Fruit fly (Drosophila melanogaster): ENCODE data around the gene CG4408.

CG4408 gene

DNA sequence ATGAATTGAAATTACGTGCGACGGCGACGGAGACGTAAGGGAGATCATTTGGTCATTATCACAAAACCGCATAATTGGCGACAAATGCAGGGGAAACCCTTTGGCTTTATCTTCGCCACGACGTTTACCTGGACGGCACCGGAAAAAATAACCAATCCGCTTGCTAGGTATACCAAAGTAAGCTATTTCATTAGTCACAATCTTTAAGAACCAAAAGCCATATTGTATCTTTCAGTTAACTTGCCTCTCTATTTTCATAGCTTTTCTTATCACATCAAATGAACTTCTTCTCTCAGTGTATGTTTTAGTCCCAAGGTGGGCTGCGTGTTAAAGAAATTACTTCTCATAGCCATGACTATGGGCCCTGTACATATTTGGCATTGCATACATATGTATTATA, 47.7 kb downstream of the CG4408 start (continued):
- TF ChIP-seq Oaz (GFP tag; IDR thresholded peaks at IDR 0.05): 0 out of 2 replicates have a peak, but pooled peaks have one; percentile 7
- TF ChIP-seq CG8290 (GFP tag; optimal IDR thresholded peaks at IDR 0.05): no peak
- TF ChIP-seq CG8290 (tag; optimal IDR thresholded peaks at IDR 0.05): peak in 1 of 2 experiments; percentile 26
- TF ChIP-seq lilli (GFP tag; optimal IDR thresholded peaks at IDR 0.05): peak; percentile 22
- peak; percentile 10 for TF ChIP-seq CG17359 (tag; optimal IDR thresholded peaks at IDR 0.05)
- 0 out of 2 replicates have a peak, but pooled peaks have one; percentile 13 for TF ChIP-seq sens-2 (GFP tag; IDR thresholded peaks at IDR 0.05)
- TF ChIP-seq CG7556 (GFP tag; optimal IDR thresholded peaks at IDR 0.05): peak; percentile 2
- TF ChIP-seq Ptx1 (GFP tag; IDR thresholded peaks at IDR 0.05): peak; percentile 48; the same call in 1 of the 2 replicates

DNA sequence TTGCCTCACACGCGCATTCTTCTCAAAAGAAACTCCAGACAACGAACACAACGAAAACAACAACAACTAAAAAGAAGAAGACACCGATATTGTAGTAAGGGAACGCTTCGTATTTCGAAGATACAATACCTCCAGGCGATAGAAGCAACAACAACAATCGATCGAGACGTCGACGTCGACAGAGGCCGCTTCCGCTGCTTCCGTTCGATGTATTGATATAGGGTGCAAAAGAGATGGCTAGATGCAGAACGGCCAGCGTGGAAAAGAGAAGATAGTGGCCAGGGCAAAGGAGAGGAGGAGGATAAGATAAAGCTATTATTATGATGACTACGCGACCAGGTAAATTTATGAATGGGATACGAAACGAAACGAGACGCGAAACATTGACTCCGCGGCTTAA, 48.2 kb downstream of the CG4408 start:
- TF ChIP-seq chif (GFP tag; optimal IDR thresholded peaks at IDR 0.05): no peak
- TF ChIP-seq kni (GFP tag; optimal IDR thresholded peaks at IDR 0.05): peak; percentile 33
- TF ChIP-seq aop (GFP tag; IDR thresholded peaks at IDR 0.05): peak; percentile 82
- TF ChIP-seq MBD-R2 (GFP tag; IDR thresholded peaks at IDR 0.05): no peak
- TF ChIP-seq eve (GFP tag; optimal IDR thresholded peaks at IDR 0.05): no peak
- TF ChIP-seq seq (GFP tag; IDR thresholded peaks at IDR 0.05): no peak
- TF ChIP-seq C15 (GFP tag; IDR thresholded peaks at IDR 0.05): no peak
- TF ChIP-seq pfk (GFP tag; optimal IDR thresholded peaks at IDR 0.05): peak; percentile 90
- peak; percentile 75 for TF ChIP-seq pros (GFP tag; optimal IDR thresholded peaks at IDR 0.05)
- TF ChIP-seq chinmo (GFP tag; IDR thresholded peaks at IDR 0.05; ENCODE audit: partially characterized antibody): peak; percentile 50; the same call in 1 of the 4 replicates
- TF ChIP-seq CG17385 (GFP tag; optimal IDR thresholded peaks at IDR 0.05): peak; percentile 62
- 0 out of 3 replicates have a peak, but pooled peaks have one; percentile 19 for TF ChIP-seq CG2199 (GFP tag; IDR thresholded peaks at IDR 0.05)
- no peak for TF ChIP-seq CG7271 (tag; optimal IDR thresholded peaks at IDR 0.05)
- TF ChIP-seq CG43689 (GFP tag; IDR thresholded peaks at IDR 0.05): no peak
- TF ChIP-seq odd (GFP tag; optimal IDR thresholded peaks at IDR 0.05): peak; percentile 21
- TF ChIP-seq Deaf1 (tag; optimal IDR thresholded peaks at IDR 0.05): peak; percentile 35
- TF ChIP-seq CG1832 (GFP tag; optimal IDR thresholded peaks at IDR 0.05): peak; percentile 71
- no peak for TF ChIP-seq CG14014 (GFP tag; IDR thresholded peaks at IDR 0.05)
- TF ChIP-seq CG6854 (GFP tag; optimal IDR thresholded peaks at IDR 0.05): no peak
- TF ChIP-seq CG8281 (tag; optimal IDR thresholded peaks at IDR 0.05): no peak
- TF ChIP-seq twi (tag; optimal IDR thresholded peaks at IDR 0.05): peak; percentile 5
- TF ChIP-seq Dref (GFP tag; IDR thresholded peaks at IDR 0.05): no peak
- TF ChIP-seq CG7963 (GFP tag; IDR thresholded peaks at IDR 0.05; ENCODE audit: partially characterized antibody): no peak
- no peak for TF ChIP-seq toy (GFP tag; IDR thresholded peaks at IDR 0.05)
- no peak for TF ChIP-seq ci (GFP tag; IDR thresholded peaks at IDR 0.05)
- peak; percentile 86 for TF ChIP-seq CG15479 (GFP tag; optimal IDR thresholded peaks at IDR 0.05)
- peak; percentile 48 for TF ChIP-seq cg (GFP tag; optimal IDR thresholded peaks at IDR 0.05)
- TF ChIP-seq stwl (tag; optimal IDR thresholded peaks at IDR 0.05): no peak
- TF ChIP-seq abd-A (tag; optimal IDR thresholded peaks at IDR 0.05): peak; percentile 4
- TF ChIP-seq slp2 (GFP tag; optimal IDR thresholded peaks at IDR 0.05): no peak
- TF ChIP-seq yki (optimal IDR thresholded peaks at IDR 0.05): no peak
- peak; percentile 44 for TF ChIP-seq exex (tag; optimal IDR thresholded peaks at IDR 0.05)
- TF ChIP-seq zen (tag; optimal IDR thresholded peaks at IDR 0.05): peak; percentile 49
- peak; percentile 88 for TF ChIP-seq Adf1 (GFP tag; IDR thresholded peaks at IDR 0.05)
- peak; percentile 42 for TF ChIP-seq oc (tag; optimal IDR thresholded peaks at IDR 0.05)
- peak in 1 of 2 experiments; percentile 90 for TF ChIP-seq tll (GFP tag; optimal IDR thresholded peaks at IDR 0.05)
- peak; percentile 98 for TF ChIP-seq CG4360 (GFP tag; IDR thresholded peaks at IDR 0.05)
- no peak for TF ChIP-seq Lim3 (GFP tag; IDR thresholded peaks at IDR 0.05)
- TF ChIP-seq CG11085 (GFP tag; IDR thresholded peaks at IDR 0.05): no peak
- TF ChIP-seq NC2β (GFP tag; optimal IDR thresholded peaks at IDR 0.05): no peak
- no peak for TF ChIP-seq bcd (GFP tag; optimal IDR thresholded peaks at IDR 0.05)
- no peak for TF ChIP-seq pb (GFP tag; optimal IDR thresholded peaks at IDR 0.05)

Measured in whole organism, embryonic.